Worm (Caenorhabditis elegans) whole organism, young adult: Measurements from ENCODE around the gene alh-7.
A peak's percentile ranks its signal among the peaks of the same experiment; 100 is the strongest.

Experiments used
- B0336.3 ChIP-seq: fragments of 200-800 bp; sonication (Bioruptor generic); IDR thresholded peaks from 2 replicates; pipeline ENCODE4 v1.3.6; 2022; ENCODE audit warnings: missing genetic modification characterization, missing compliant biosample characterization
- C06A6.2 ChIP-seq: fragments of 200-800 bp; sonication (Bioruptor generic); conservative IDR thresholded peaks from 2 replicates; pipeline ENCODE4 v1.3.6; 2022; ENCODE audit warnings: missing genetic modification characterization, missing compliant biosample characterization
- F10E7.11 ChIP-seq: sonication (generic microtip); optimal IDR thresholded peaks from 2 replicates; lab custom pipeline; 2017; ENCODE audit warnings: mild to moderate bottlenecking, missing genetic modification characterization, moderate library complexity, missing compliant biosample characterization
- F22D6.2 ChIP-seq: sonication (generic microtip); optimal IDR thresholded peaks from 2 replicates; lab custom pipeline; 2016; ENCODE audit warnings: mild to moderate bottlenecking, missing genetic modification characterization, missing compliant biosample characterization
- F37B4.10 ChIP-seq: fragments of 200-800 bp; sonication (Bioruptor generic); IDR thresholded peaks from 2 replicates; pipeline ENCODE4 v1.3.6; 2022; ENCODE audit warnings: missing genetic modification characterization, missing compliant biosample characterization
- F39B2.1 ChIP-seq: fragments of 200-800 bp; sonication (Bioruptor generic); IDR thresholded peaks from 2 replicates; pipeline ENCODE4 v1.3.6; 2022; ENCODE audit warnings: missing genetic modification reagents, missing genetic modification characterization, missing compliant biosample characterization
- F55B11.4 ChIP-seq: sonication (generic microtip); optimal IDR thresholded peaks from 2 replicates; lab custom pipeline; 2016; ENCODE audit warnings: missing compliant biosample characterization, missing genetic modification characterization, borderline replicate concordance; ENCODE audit not compliant: insufficient read depth
- K11D2.4 ChIP-seq: fragments of 200-800 bp; sonication (Bioruptor generic); IDR thresholded peaks from 2 replicates; pipeline ENCODE4 v1.3.6; 2022; ENCODE audit warnings: missing genetic modification reagents, missing genetic modification characterization, missing compliant biosample characterization
- K12H6.12 ChIP-seq: fragments of 200-800 bp; sonication (Bioruptor generic); optimal IDR thresholded peaks from 2 replicates; lab custom pipeline; 2018; ENCODE audit warnings: mild to moderate bottlenecking, missing genetic modification characterization, missing compliant biosample characterization
- T26A5.8 ChIP-seq: sonication (generic microtip); optimal IDR thresholded peaks from 2 replicates; lab custom pipeline; 2016; ENCODE audit warnings: missing genetic modification characterization, missing compliant biosample characterization
- Y67H2A.10 ChIP-seq: fragments of 200-800 bp; sonication (Bioruptor generic); conservative IDR thresholded peaks from 2 replicates; pipeline ENCODE4 v1.3.6; 2022; ENCODE audit warnings: missing genetic modification reagents, missing genetic modification characterization, missing compliant biosample characterization
- Y79H2A.3 ChIP-seq: fragments of 200-800 bp; sonication (Bioruptor generic); conservative IDR thresholded peaks from 2 replicates; pipeline ENCODE4 v1.3.6; 2022; ENCODE audit warnings: missing genetic modification reagents, missing genetic modification characterization, missing compliant biosample characterization
- akir-1 ChIP-seq: fragments of 200-800 bp; sonication (Bioruptor generic); optimal IDR thresholded peaks from 2 replicates; lab custom pipeline; 2018; ENCODE audit warnings: mild to moderate bottlenecking, missing genetic modification characterization, moderate library complexity, missing compliant biosample characterization
- aptf-2 ChIP-seq: fragments of 200-800 bp; sonication (Bioruptor generic); conservative IDR thresholded peaks from 2 replicates; pipeline ENCODE4 v1.3.6; 2022; ENCODE audit warnings: missing genetic modification reagents, missing genetic modification characterization, missing compliant biosample characterization
- attf-3 ChIP-seq: fragments of 200-800 bp; sonication (Bioruptor generic); conservative IDR thresholded peaks from 2 replicates; pipeline ENCODE4 v1.3.6; 2022; ENCODE audit warnings: missing genetic modification reagents, missing genetic modification characterization, missing compliant biosample characterization
- cebp-1 ChIP-seq, 2 experiments: fragments of 200-800 bp in 1 of 2; sonication (Bioruptor generic) in 1 of 2; sonication (generic microtip) in 1 of 2; IDR thresholded peaks in 1 of 2; optimal IDR thresholded peaks in 1 of 2; 2 replicates each; pipeline versions ENCODE4 v1.3.6 to Lab custom; 2017 to 2022; ENCODE audit warnings: missing compliant biosample characterization in 2 of 2, missing genetic modification characterization in 2 of 2, mild to moderate bottlenecking in 1 of 2, missing genetic modification reagents in 1 of 2, moderate library complexity in 1 of 2
- dox-1 ChIP-seq: fragments of 200-800 bp; sonication (Bioruptor generic); IDR thresholded peaks from 2 replicates; pipeline ENCODE4 v1.3.6; 2022; ENCODE audit warnings: missing genetic modification reagents, missing genetic modification characterization, missing compliant biosample characterization
- dpff-1 ChIP-seq: sonication (generic microtip); optimal IDR thresholded peaks from 2 replicates; lab custom pipeline; 2017; ENCODE audit warnings: mild to moderate bottlenecking, missing genetic modification characterization, missing compliant biosample characterization
- egl-18 ChIP-seq: fragments of 200-800 bp; sonication (Bioruptor generic); IDR thresholded peaks from 2 replicates; pipeline ENCODE4 v1.3.6; 2022; ENCODE audit warnings: missing genetic modification reagents, missing genetic modification characterization, missing compliant biosample characterization
- egl-44 ChIP-seq: fragments of 200-800 bp; sonication (Bioruptor generic); IDR thresholded peaks from 2 replicates; pipeline ENCODE4 v1.3.6; 2022; ENCODE audit warnings: missing genetic modification reagents, missing genetic modification characterization, missing compliant biosample characterization
- ets-4 ChIP-seq: fragments of 200-800 bp; sonication (Bioruptor generic); optimal IDR thresholded peaks from 2 replicates; lab custom pipeline; 2018; ENCODE audit warnings: mild to moderate bottlenecking, missing genetic modification characterization, missing compliant biosample characterization
- fkh-3 ChIP-seq: sonication (generic microtip); optimal IDR thresholded peaks from 2 replicates; lab custom pipeline; 2016; ENCODE audit warnings: mild to moderate bottlenecking, missing genetic modification characterization, missing compliant biosample characterization
- hmg-1.2 ChIP-seq: fragments of 200-800 bp; sonication (Bioruptor generic); IDR thresholded peaks from 2 replicates; pipeline ENCODE4 v1.3.6; 2022; ENCODE audit warnings: missing genetic modification reagents, missing genetic modification characterization, missing compliant biosample characterization
- lag-1 ChIP-seq: fragments of 200-800 bp; sonication (Bioruptor generic); IDR thresholded peaks from 2 replicates; pipeline ENCODE4 v1.3.6; 2022; ENCODE audit warnings: missing genetic modification reagents, missing genetic modification characterization, missing compliant biosample characterization
- lin-26 ChIP-seq: fragments of 200-800 bp; sonication (Bioruptor generic); IDR thresholded peaks from 2 replicates; pipeline ENCODE4 v1.3.6; 2022; ENCODE audit warnings: missing genetic modification reagents, missing genetic modification characterization, missing compliant biosample characterization
- lin-35 ChIP-seq, 3 experiments: fragments of 150-350 bp in 2 of 3; sonication (generic microtip) in 1 of 3; optimal IDR thresholded peaks; 2 replicates each; lab custom pipeline; 2014 to 2018; ENCODE audit warnings: missing biosample characterization in 3 of 3, missing genetic modification characterization in 3 of 3, missing genetic modification reagents in 3 of 3
- lin-40 ChIP-seq: sonication (generic microtip); optimal IDR thresholded peaks from 2 replicates; lab custom pipeline; 2016; ENCODE audit warnings: missing genetic modification characterization, mild to moderate bottlenecking, missing compliant biosample characterization, missing genotype, missing genetic modification reagents
- lin-54 ChIP-seq: fragments of 200-800 bp; sonication (Bioruptor generic); optimal IDR thresholded peaks from 2 replicates; lab custom pipeline; 2018; ENCODE audit warnings: mild to moderate bottlenecking, missing genetic modification characterization, missing compliant biosample characterization
- lsy-27 ChIP-seq: sonication (generic microtip); optimal IDR thresholded peaks from 2 replicates; lab custom pipeline; 2017; ENCODE audit warnings: missing genetic modification characterization, mild to moderate bottlenecking, missing compliant biosample characterization, antibody characterized with exemption, missing genotype, borderline replicate concordance; ENCODE audit not compliant: insufficient read depth
- madf-10 ChIP-seq: sonication (generic microtip); optimal IDR thresholded peaks from 2 replicates; lab custom pipeline; 2016; ENCODE audit warnings: mild to moderate bottlenecking, missing genetic modification characterization, missing compliant biosample characterization
- madf-3 ChIP-seq: fragments of 200-800 bp; sonication (Bioruptor generic); IDR thresholded peaks from 2 replicates; pipeline ENCODE4 v1.3.6; 2022; ENCODE audit warnings: missing genetic modification reagents, missing genetic modification characterization, missing compliant biosample characterization
- mcd-1 ChIP-seq: fragments of 200-800 bp; sonication (Bioruptor generic); IDR thresholded peaks from 2 replicates; pipeline ENCODE4 v1.3.6; 2022; ENCODE audit warnings: missing genetic modification reagents, missing genetic modification characterization, missing compliant biosample characterization
- nfya-2 ChIP-seq: fragments of 200-800 bp; sonication (Bioruptor generic); IDR thresholded peaks from 2 replicates; pipeline ENCODE4 v1.3.6; 2022; ENCODE audit warnings: missing genetic modification reagents, missing genetic modification characterization, missing compliant biosample characterization
- nhr-80 ChIP-seq: sonication (generic microtip); optimal IDR thresholded peaks from 2 replicates; lab custom pipeline; 2016; ENCODE audit warnings: missing genetic modification characterization, missing compliant biosample characterization
- rcor-1 ChIP-seq: fragments of 200-800 bp; sonication (Bioruptor generic); IDR thresholded peaks from 2 replicates; pipeline ENCODE4 v1.3.6; 2022; ENCODE audit warnings: missing genetic modification reagents, missing genetic modification characterization, missing compliant biosample characterization
- repo-1 ChIP-seq: sonication (generic microtip); optimal IDR thresholded peaks from 2 replicates; lab custom pipeline; 2017; ENCODE audit warnings: mild to moderate bottlenecking, missing genetic modification characterization, missing compliant biosample characterization
- snpc-1.3 ChIP-seq: sonication (generic microtip); optimal IDR thresholded peaks from 2 replicates; lab custom pipeline; 2017; ENCODE audit warnings: missing genetic modification characterization, mild to moderate bottlenecking, missing compliant biosample characterization, antibody characterized with exemption, moderate library complexity, missing genotype, missing genetic modification reagents; ENCODE audit not compliant: insufficient read depth
- somi-1 ChIP-seq: fragments of 200-800 bp; sonication (Bioruptor generic); optimal IDR thresholded peaks from 2 replicates; lab custom pipeline; 2018; ENCODE audit warnings: mild to moderate bottlenecking, missing genetic modification characterization, missing compliant biosample characterization
- sptf-2 ChIP-seq: fragments of 200-800 bp; sonication (Bioruptor generic); optimal IDR thresholded peaks from 2 replicates; lab custom pipeline; 2018; ENCODE audit warnings: mild to moderate bottlenecking, missing genetic modification characterization, missing compliant biosample characterization
- unc-130 ChIP-seq: sonication (generic microtip); optimal IDR thresholded peaks from 2 replicates; lab custom pipeline; 2016; ENCODE audit warnings: missing genetic modification reagents, missing genetic modification characterization, missing compliant biosample characterization
- unc-62 ChIP-seq: fragments of 150-350 bp; optimal IDR thresholded peaks from 2 replicates; lab custom pipeline; 2014; ENCODE audit warnings: missing biosample characterization, missing genetic modification reagents, missing genetic modification characterization
- zfh-2 ChIP-seq: fragments of 200-800 bp; sonication (Bioruptor generic); conservative IDR thresholded peaks from 2 replicates; pipeline ENCODE4 v1.3.6; 2022; ENCODE audit warnings: missing genetic modification reagents, missing genetic modification characterization, missing compliant biosample characterization
- ztf-18 ChIP-seq: sonication (generic microtip); optimal IDR thresholded peaks from 2 replicates; lab custom pipeline; 2016; ENCODE audit warnings: missing genotype, mild to moderate bottlenecking, missing genetic modification characterization, missing compliant biosample characterization

The alh-7 gene

DNA sequence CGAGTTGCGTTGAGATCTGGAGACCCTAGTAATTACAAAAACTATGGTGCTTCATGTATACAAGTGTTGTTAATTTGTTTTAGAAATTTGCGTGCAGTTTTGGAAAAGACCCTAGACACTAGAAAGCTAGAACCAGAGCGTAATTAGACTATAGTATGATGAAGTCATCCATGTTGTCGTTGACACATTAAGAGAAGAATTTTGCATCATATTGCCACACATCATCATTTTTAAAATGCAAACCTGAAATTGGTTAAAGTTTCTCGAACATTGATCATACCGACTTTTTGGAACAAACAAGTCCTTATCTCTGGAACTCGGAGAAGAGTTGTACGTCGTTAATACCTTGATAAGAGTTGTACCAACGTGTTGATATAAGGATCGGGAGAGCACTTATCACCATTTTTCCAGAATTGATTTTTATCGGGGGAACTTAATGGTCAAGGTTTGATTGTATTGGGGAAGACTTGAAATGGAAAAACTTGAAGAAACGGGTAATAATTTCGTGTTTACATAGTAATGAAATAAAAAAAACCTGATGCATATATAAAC, 23.7 kb downstream of the alh-7 start (continued):
- TF ChIP-seq F37B4.10 (GFP tag; lab: Robert Waterston, UW), result no peak
- no peak for TF ChIP-seq lag-1
- TF ChIP-seq nfya-2, result no peak
- no peak for TF ChIP-seq sptf-2 (GFP tag; lab: Kevin White, UChicago)
- TF ChIP-seq rcor-1 (GFP tag; lab: Robert Waterston, UW), result no peak

DNA sequence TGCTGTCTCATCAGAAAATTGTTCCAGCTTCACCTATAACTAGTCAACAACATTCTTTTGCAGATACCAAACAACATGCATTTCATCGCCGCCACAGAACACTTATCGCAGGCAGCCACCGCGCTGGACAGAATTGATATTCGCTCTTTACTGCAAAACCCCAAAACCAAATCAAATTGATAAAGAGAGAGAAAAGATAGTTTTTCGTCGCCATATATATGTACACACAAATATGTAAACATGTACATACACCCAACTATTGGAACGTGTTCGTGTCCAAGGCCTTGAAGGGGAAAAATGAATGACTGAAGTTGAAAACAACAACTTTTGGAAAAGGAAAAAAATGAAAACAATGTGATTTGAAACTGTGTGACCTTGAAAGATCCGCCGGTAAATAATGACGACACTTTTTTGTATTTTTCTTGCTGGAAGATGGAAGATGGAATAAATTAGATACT, 26.2 kb downstream of the alh-7 start:
- TF ChIP-seq zfh-2 (no peak), Y67H2A.10 (GFP tag; lab: Robert Waterston, UW) (no peak), dox-1 (GFP tag; lab: Robert Waterston, UW) (0 out of 2 replicates have a peak, but pooled peaks have one; percentile 23), aptf-2 (GFP tag; lab: Robert Waterston, UW) (no peak), nhr-80 (tag; lab: Kevin White, UChicago) (peak; percentile 85), madf-3 (GFP tag; lab: Robert Waterston, UW) (no peak), egl-44 (no peak), Y79H2A.3 (GFP tag; lab: Robert Waterston, UW) (no peak), unc-130 (GFP tag; lab: Kevin White, UChicago) (no peak), cebp-1 (GFP tag; IDR thresholded peaks at IDR 0.05; lab: Robert Waterston, UW) (no peak), cebp-1 (tag; optimal IDR thresholded peaks at IDR 0.05; lab: Kevin White, UChicago) (peak; percentile 20), egl-18 (GFP tag; lab: Robert Waterston, UW) (no peak), snpc-1.3 (tag; lab: Kevin White, UChicago) (no peak), K12H6.12 (tag; lab: Kevin White, UChicago) (no peak), B0336.3 (GFP tag; lab: Robert Waterston, UW) (no peak), repo-1 (tag; lab: Kevin White, UChicago) (no peak), dpff-1 (tag; lab: Kevin White, UChicago) (no peak), F39B2.1 (GFP tag; lab: Robert Waterston, UW) (no peak), T26A5.8 (tag; lab: Kevin White, UChicago) (no peak), attf-3 (no peak), lin-40 (tag; lab: Kevin White, UChicago) (peak; percentile 4), ets-4 (GFP tag; lab: Kevin White, UChicago) (no peak), F55B11.4 (tag; lab: Kevin White, UChicago) (no peak), somi-1 (no peak), F10E7.11 (no peak)
- TF ChIP-seq, all 124 proteins: peak for 4

DNA sequence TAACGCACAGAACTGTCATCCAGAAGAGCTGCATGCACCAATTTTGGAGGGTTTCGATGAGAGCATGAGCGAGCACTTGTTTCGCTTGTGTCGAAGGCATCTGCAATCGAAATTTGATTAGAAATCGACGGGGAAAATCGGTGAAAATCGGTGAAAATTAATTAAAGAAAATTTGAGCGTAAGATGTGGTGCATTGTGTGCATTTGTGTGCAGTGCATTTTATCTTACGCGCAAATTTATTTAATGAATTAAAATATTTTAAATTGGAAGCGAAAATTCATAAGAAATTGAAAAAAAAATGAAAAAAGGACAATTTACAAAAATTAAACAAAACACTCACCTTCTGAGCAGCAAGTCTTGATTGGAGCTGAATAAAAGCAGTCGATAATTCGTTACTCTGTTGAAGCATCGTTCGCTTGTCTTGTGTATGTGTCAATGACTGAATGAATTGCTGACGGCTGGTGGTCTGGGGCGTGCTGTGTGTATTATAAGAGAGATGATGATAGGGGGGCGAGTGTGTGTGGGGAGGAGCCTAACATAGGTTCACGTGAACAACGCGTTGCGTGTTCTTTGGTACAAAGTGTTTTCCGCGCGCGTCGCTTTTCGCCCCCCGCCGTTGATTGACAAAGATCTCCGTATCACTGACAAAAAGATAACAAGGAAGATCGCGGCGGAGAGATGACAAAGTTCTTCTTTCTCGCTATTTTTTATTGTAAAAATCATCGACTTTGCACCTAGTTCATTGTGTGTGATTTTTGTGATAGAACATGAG, 29.8 kb downstream of the alh-7 start:
- TF ChIP-seq madf-10 (tag; lab: Kevin White, UChicago) (peak; percentile 81), fkh-3 (no peak), lsy-27 (tag; lab: Kevin White, UChicago) (no peak), lin-26 (GFP tag; lab: Robert Waterston, UW) (peak; percentile 76), lin-35 (GFP tag; optimal IDR thresholded peaks at IDR 0.05; lab: Kevin White, UChicago) (peak in 1 of 3 experiments; percentile 8), lin-54 (GFP tag; lab: Kevin White, UChicago) (peak; percentile 2), unc-62 (peak; percentile 15), zfh-2 (peak; percentile 44; the same call in 1 of the 2 replicates), K11D2.4 (GFP tag; lab: Robert Waterston, UW) (peak; percentile 53; the same call in 1 of the 2 replicates), Y79H2A.3 (GFP tag; lab: Robert Waterston, UW) (no peak), ztf-18 (peak; percentile 10), C06A6.2 (GFP tag; lab: Robert Waterston, UW) (peak; percentile 65), somi-1 (peak; percentile 81), repo-1 (tag; lab: Kevin White, UChicago) (peak; percentile 23), F22D6.2 (tag; lab: Kevin White, UChicago) (peak; percentile 74), mcd-1 (GFP tag; lab: Robert Waterston, UW) (peak; percentile 59), akir-1 (GFP tag; lab: Kevin White, UChicago) (no peak), hmg-1.2 (GFP tag; lab: Robert Waterston, UW) (peak; percentile 30; the same call in 1 of the 2 replicates), egl-18 (GFP tag; lab: Robert Waterston, UW) (no peak)
